Fruit fly (Drosophila melanogaster) whole organism: ENCODE data around the gene Mettl14.

Source experiments
- Dll ChIP-seq: fragments of >200 bp; optimal IDR thresholded peaks from 2 replicates; lab custom pipeline; 2017
- psq ChIP-seq: fragments of >200 bp; optimal IDR thresholded peaks from 2 replicates; lab custom pipeline; 2017
- usp ChIP-seq: fragments of >200 bp; optimal IDR thresholded peaks from 2 replicates; lab custom pipeline; 2017; ENCODE audit warnings: missing biosample characterization, missing genetic modification characterization, mixed read lengths

DNA sequence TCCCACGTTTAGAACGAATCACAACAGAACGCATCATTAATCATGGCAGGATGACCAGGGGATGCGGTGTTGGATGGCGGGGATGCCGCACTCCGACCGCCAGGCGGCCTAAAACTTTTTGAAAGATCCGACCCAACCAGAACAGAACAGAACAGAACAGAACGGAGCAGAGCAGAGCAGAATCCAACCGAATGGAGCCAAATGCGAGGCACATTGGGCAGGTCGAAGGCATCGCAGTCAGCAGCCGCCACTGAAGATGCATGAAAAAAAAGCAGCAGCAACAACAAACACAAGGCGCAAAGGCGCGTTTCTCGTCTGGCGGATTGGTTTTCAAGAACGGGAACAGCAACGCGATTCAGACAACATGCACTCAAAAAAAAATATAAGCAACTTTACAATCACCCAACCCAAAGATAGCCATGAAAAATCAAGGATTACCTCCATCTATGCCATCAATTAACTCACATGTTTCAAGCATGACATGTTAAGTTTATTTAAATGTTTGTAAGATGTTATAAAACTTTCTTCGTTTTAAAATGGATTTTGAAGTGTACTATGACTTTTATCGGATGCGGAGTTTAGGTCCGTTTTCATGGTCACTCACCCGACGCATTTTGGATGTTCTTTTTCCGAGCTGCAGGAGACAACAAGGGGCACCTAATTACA is 28.7 kb upstream of the Mettl14 start:
- TF ChIP-seq psq (lab: Kevin White, UChicago) (no peak), Dll (lab: Kevin White, UChicago) (no peak), usp (GFP tag; lab: Kevin White, UChicago) (no peak)
